Worm (Caenorhabditis elegans) whole organism, L4 larva: ENCODE data around the gene ser-4.

Experiments
- D1046.2 ChIP-seq: fragments of 200-800 bp; sonication (Bioruptor generic); IDR thresholded peaks from 2 replicates; pipeline ENCODE4 v1.3.6; 2022; ENCODE audit warnings: missing genetic modification characterization, missing compliant biosample characterization
- F37D6.2 ChIP-seq: sonication (generic microtip); optimal IDR thresholded peaks from 2 replicates; lab custom pipeline; 2016; ENCODE audit warnings: mild to moderate bottlenecking, missing genetic modification characterization, missing compliant biosample characterization
- T20F7.1 ChIP-seq: fragments of 200-800 bp; sonication (Bioruptor generic); optimal IDR thresholded peaks from 2 replicates; lab custom pipeline; 2018; ENCODE audit warnings: mild to moderate bottlenecking, missing genetic modification characterization, missing compliant biosample characterization
- Y75B8A.6 ChIP-seq: fragments of 200-800 bp; sonication (Bioruptor generic); IDR thresholded peaks from 2 replicates; pipeline ENCODE4 v1.3.6; 2022; ENCODE audit warnings: missing genetic modification reagents, missing genetic modification characterization, missing compliant biosample characterization
- ZK337.2 ChIP-seq: fragments of 200-800 bp; sonication (Bioruptor generic); IDR thresholded peaks from 2 replicates; pipeline ENCODE4 v1.3.6; 2022; ENCODE audit warnings: missing genetic modification reagents, missing genetic modification characterization, missing compliant biosample characterization
- ama-1 ChIP-seq: fragments of 150-350 bp; optimal IDR thresholded peaks from 2 replicates; lab custom pipeline; 2014; ENCODE audit warnings: inconsistent platforms, mixed read lengths
- ceh-28 ChIP-seq: fragments of 150-350 bp; optimal IDR thresholded peaks from 2 replicates; lab custom pipeline; 2014; ENCODE audit warnings: missing biosample characterization, missing genetic modification reagents, missing genetic modification characterization
- ceh-32 ChIP-seq: sonication (generic microtip); optimal IDR thresholded peaks from 2 replicates; lab custom pipeline; 2016; ENCODE audit warnings: mild to moderate bottlenecking, missing genetic modification characterization, missing compliant biosample characterization; ENCODE audit not compliant: poor library complexity
- ceh-44 ChIP-seq: fragments of 200-800 bp; sonication (Bioruptor generic); IDR thresholded peaks from 2 replicates; pipeline ENCODE4 v1.3.6; 2022; ENCODE audit warnings: missing genetic modification reagents, missing genetic modification characterization, missing compliant biosample characterization
- ces-1 ChIP-seq: fragments of 150-350 bp; sonication (generic microtip); optimal IDR thresholded peaks from 4 replicates; lab custom pipeline; 2014; ENCODE audit warnings: missing biosample characterization, missing genetic modification reagents, missing genetic modification characterization
- cey-2 ChIP-seq: sonication (generic microtip); optimal IDR thresholded peaks from 3 replicates; lab custom pipeline; 2017; ENCODE audit warnings: missing genetic modification characterization, mild to moderate bottlenecking, missing compliant biosample characterization, antibody characterized with exemption, borderline replicate concordance; ENCODE audit not compliant: insufficient read depth
- daf-16 ChIP-seq, 3 experiments: sonication (generic microtip); optimal IDR thresholded peaks; 2 replicates each; lab custom pipeline; 2016 to 2017; ENCODE audit warnings: missing genetic modification characterization in 3 of 3, missing genetic modification reagents in 3 of 3, mild to moderate bottlenecking in 2 of 3, missing compliant biosample characterization in 2 of 3, missing biosample characterization in 1 of 3, moderate library complexity in 1 of 3
- dmd-6 ChIP-seq: fragments of 200-800 bp; sonication (Bioruptor generic); IDR thresholded peaks from 2 replicates; pipeline ENCODE4 v1.3.6; 2022; ENCODE audit warnings: missing genetic modification reagents, missing genetic modification characterization, missing compliant biosample characterization
- dve-1 ChIP-seq: sonication (generic microtip); optimal IDR thresholded peaks from 2 replicates; lab custom pipeline; 2017; ENCODE audit warnings: antibody characterized with exemption, mild to moderate bottlenecking, missing genetic modification characterization, missing compliant biosample characterization; ENCODE audit not compliant: insufficient read depth
- fkh-10 ChIP-seq: fragments of 150-350 bp; optimal IDR thresholded peaks from 2 replicates; lab custom pipeline; 2014; ENCODE audit warnings: missing biosample characterization, missing genetic modification reagents, missing genetic modification characterization
- hif-1 ChIP-seq, 2 experiments: sonication (generic microtip); optimal IDR thresholded peaks; 2 replicates each; lab custom pipeline; 2016 to 2017; ENCODE audit warnings: missing compliant biosample characterization in 2 of 2, missing genetic modification characterization in 2 of 2, missing genetic modification reagents in 2 of 2, missing genotype in 2 of 2, mild to moderate bottlenecking in 1 of 2
- hlh-11 ChIP-seq: fragments of 200-800 bp; sonication (Bioruptor generic); optimal IDR thresholded peaks from 2 replicates; lab custom pipeline; 2018; ENCODE audit warnings: mild to moderate bottlenecking, missing genetic modification characterization, missing compliant biosample characterization
- hlh-30 ChIP-seq: sonication (generic microtip); optimal IDR thresholded peaks from 2 replicates; lab custom pipeline; 2017; ENCODE audit warnings: antibody characterized with exemption, mild to moderate bottlenecking, missing genetic modification characterization, missing compliant biosample characterization; ENCODE audit not compliant: insufficient read depth
- lim-7 ChIP-seq: fragments of 200-800 bp; sonication (Bioruptor generic); IDR thresholded peaks from 2 replicates; pipeline ENCODE4 v1.3.6; 2022; ENCODE audit warnings: missing genetic modification characterization, missing compliant biosample characterization
- lin-13 ChIP-seq: fragments of 150-350 bp; optimal IDR thresholded peaks from 2 replicates; lab custom pipeline; 2014; ENCODE audit warnings: missing biosample characterization, missing genetic modification reagents, missing genetic modification characterization
- lin-15B ChIP-seq: fragments of 150-350 bp; sonication (generic microtip); optimal IDR thresholded peaks from 3 replicates; lab custom pipeline; 2014; ENCODE audit warnings: missing biosample characterization, missing genetic modification characterization
- lir-3 ChIP-seq: sonication (generic microtip); optimal IDR thresholded peaks from 2 replicates; lab custom pipeline; 2016; ENCODE audit warnings: mild to moderate bottlenecking, missing genetic modification characterization, missing compliant biosample characterization
- mdl-1 ChIP-seq, 2 experiments: fragments of 150-350 bp in 1 of 2; sonication (generic microtip) in 1 of 2; optimal IDR thresholded peaks; 2 replicates each; lab custom pipeline; 2014 to 2017; ENCODE audit warnings: missing biosample characterization in 2 of 2, missing genetic modification characterization in 2 of 2
- mes-2 ChIP-seq: sonication (generic microtip); optimal IDR thresholded peaks from 2 replicates; lab custom pipeline; 2016; ENCODE audit warnings: missing genotype, mild to moderate bottlenecking, missing genetic modification characterization, missing compliant biosample characterization; ENCODE audit not compliant: poor library complexity, severe bottlenecking
- mxl-2 ChIP-seq: fragments of 200-800 bp; sonication (Bioruptor generic); conservative IDR thresholded peaks from 2 replicates; pipeline ENCODE4 v1.3.6; 2022; ENCODE audit warnings: missing genetic modification reagents, missing genetic modification characterization, missing compliant biosample characterization
- nhr-28 ChIP-seq: fragments of 150-350 bp; optimal IDR thresholded peaks from 2 replicates; lab custom pipeline; 2014; ENCODE audit warnings: missing biosample characterization, missing genetic modification characterization
- nhr-42 ChIP-seq: fragments of 200-800 bp; sonication (Bioruptor generic); IDR thresholded peaks from 2 replicates; pipeline ENCODE4 v1.3.6; 2022; ENCODE audit warnings: missing genetic modification characterization, missing compliant biosample characterization
- nhr-6 ChIP-seq: fragments of 150-350 bp; optimal IDR thresholded peaks from 2 replicates; lab custom pipeline; 2014; ENCODE audit warnings: missing biosample characterization, missing genetic modification characterization
- php-3 ChIP-seq: fragments of 200-800 bp; sonication (Bioruptor generic); IDR thresholded peaks from 2 replicates; pipeline ENCODE4 v1.3.6; 2022; ENCODE audit warnings: missing genetic modification reagents, missing genetic modification characterization, missing compliant biosample characterization
- pqm-1 ChIP-seq: sonication (generic microtip); optimal IDR thresholded peaks from 2 replicates; lab custom pipeline; 2017; ENCODE audit warnings: missing biosample characterization, missing genetic modification characterization
- rbr-2 ChIP-seq: sonication (generic microtip); optimal IDR thresholded peaks from 2 replicates; lab custom pipeline; 2016; ENCODE audit warnings: missing genotype, missing genetic modification characterization, missing compliant biosample characterization
- set-16 ChIP-seq: fragments of 200-800 bp; sonication (Bioruptor generic); IDR thresholded peaks from 2 replicates; pipeline ENCODE4 v1.3.6; 2022; ENCODE audit warnings: missing genetic modification reagents, missing genetic modification characterization, missing compliant biosample characterization
- snpc-1.2 ChIP-seq: fragments of 200-800 bp; sonication (Bioruptor generic); IDR thresholded peaks from 2 replicates; pipeline ENCODE4 v1.3.6; 2022; ENCODE audit warnings: missing genetic modification reagents, missing genetic modification characterization, missing compliant biosample characterization
- spr-3 ChIP-seq: fragments of 200-800 bp; sonication (Bioruptor generic); optimal IDR thresholded peaks from 2 replicates; lab custom pipeline; 2018; ENCODE audit warnings: mild to moderate bottlenecking, missing genetic modification characterization, missing compliant biosample characterization
- unc-62 ChIP-seq, 3 experiments: fragments of 150-350 bp in 1 of 3; sonication (generic microtip); optimal IDR thresholded peaks in 2 of 3; peaks in 1 of 3; 1 replicate in 1 of 3; 2 replicates in 2 of 3; lab custom pipeline; 2014 to 2017; ENCODE audit warnings: missing biosample characterization in 3 of 3, missing genetic modification characterization in 3 of 3, missing genetic modification reagents in 3 of 3, missing genotype in 1 of 3
- zfp-3 ChIP-seq: fragments of 200-800 bp; sonication (Bioruptor generic); conservative IDR thresholded peaks from 2 replicates; pipeline ENCODE4 v1.3.6; 2022; ENCODE audit warnings: missing genetic modification reagents, missing genetic modification characterization, missing compliant biosample characterization
- zip-2 ChIP-seq: fragments of 150-350 bp; optimal IDR thresholded peaks from 2 replicates; lab custom pipeline; 2014; ENCODE audit warnings: missing biosample characterization, missing genetic modification characterization
- ztf-7 ChIP-seq: fragments of 150-350 bp; optimal IDR thresholded peaks from 2 replicates; lab custom pipeline; 2014; ENCODE audit warnings: missing biosample characterization, missing genetic modification characterization

ser-4 gene

DNA sequence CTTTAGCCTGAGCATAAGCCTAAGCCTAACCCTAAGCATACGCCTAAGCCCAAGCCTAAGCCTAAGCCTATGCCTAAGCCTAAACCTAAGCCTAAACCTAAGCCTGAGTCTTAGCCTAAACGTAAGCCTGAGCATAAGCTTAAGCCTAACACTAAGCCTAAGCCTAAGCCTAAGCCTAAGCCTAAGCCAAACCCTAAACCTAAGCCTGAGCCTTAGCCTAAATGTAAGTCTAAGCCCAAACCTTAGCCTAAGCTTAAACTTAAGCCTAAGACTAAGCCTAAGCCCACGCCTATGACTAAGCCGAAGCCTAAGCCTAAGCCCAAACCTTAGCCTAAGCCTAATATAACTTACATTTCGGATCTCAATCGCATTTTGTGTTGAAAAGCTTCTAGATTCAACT lies 28.9 kb downstream of the ser-4 start:
- TF ChIP-seq D1046.2 (GFP tag; lab: Robert Waterston, UW) (0 out of 2 replicates have a peak, but pooled peaks have one; percentile 42), hlh-30 (no peak)

DNA sequence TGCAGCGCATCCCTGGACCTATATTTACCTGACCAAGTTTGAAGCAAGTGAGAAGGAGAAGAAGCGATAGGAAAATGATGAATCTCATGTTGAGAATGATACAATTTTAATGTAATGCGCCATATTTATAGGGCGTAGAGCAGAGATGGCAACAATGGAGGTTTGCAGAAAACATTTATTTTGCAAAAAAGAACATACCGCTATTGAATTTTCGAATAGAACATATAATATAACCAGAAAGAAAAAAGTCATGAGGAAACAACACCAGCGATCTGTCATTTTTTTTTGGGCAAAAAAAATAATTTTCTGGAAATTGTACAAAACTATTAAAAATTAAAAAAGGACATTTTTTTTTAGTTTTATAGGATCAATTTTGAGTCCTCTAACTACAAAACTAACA lies 30.6 kb downstream of the ser-4 start, which contains the start of gene spex-3:
TSS of gene spex-3 (minus strand) at position 101 of the 400 bp plus-strand sequence.
- TF ChIP-seq daf-16 (GFP tag; optimal IDR thresholded peaks at IDR 0.05; lab: Kevin White, UChicago), result no peak
- TF ChIP-seq daf-16 (tag; optimal IDR thresholded peaks at IDR 0.05; lab: Kevin White, UChicago), result no peak
- TF ChIP-seq ceh-32, result no peak
- TF ChIP-seq zip-2 (tag; lab: Kevin White, UChicago), result no peak
- TF ChIP-seq mes-2 (tag; lab: Kevin White, UChicago), result no peak
- no peak for TF ChIP-seq lin-15B
- no peak for TF ChIP-seq hif-1 (tag; optimal IDR thresholded peaks at IDR 0.05; lab: Kevin White, UChicago)
- TF ChIP-seq nhr-42 (GFP tag; lab: Robert Waterston, UW), result no peak
- no peak for TF ChIP-seq ces-1 (GFP tag; lab: Kevin White, UChicago)
- TF ChIP-seq set-16, result no peak
- TF ChIP-seq dmd-6 (GFP tag; lab: Robert Waterston, UW), result no peak
- no peak for TF ChIP-seq ama-1
- TF ChIP-seq lir-3 (tag; lab: Kevin White, UChicago), result no peak
- TF ChIP-seq fkh-10 (GFP tag; lab: Kevin White, UChicago), result no peak
- no peak for TF ChIP-seq nhr-28 (tag; lab: Kevin White, UChicago)
- no peak for TF ChIP-seq ceh-44
- no peak for TF ChIP-seq php-3 (GFP tag; lab: Robert Waterston, UW)
- no peak for TF ChIP-seq mdl-1 (tag; optimal IDR thresholded peaks at IDR 0.05; lab: Kevin White, UChicago)
- no peak for TF ChIP-seq spr-3 (GFP tag; lab: Kevin White, UChicago)
- no peak for TF ChIP-seq lim-7 (GFP tag; lab: Robert Waterston, UW)
- TF ChIP-seq, all 104 proteins: peak for 0

DNA sequence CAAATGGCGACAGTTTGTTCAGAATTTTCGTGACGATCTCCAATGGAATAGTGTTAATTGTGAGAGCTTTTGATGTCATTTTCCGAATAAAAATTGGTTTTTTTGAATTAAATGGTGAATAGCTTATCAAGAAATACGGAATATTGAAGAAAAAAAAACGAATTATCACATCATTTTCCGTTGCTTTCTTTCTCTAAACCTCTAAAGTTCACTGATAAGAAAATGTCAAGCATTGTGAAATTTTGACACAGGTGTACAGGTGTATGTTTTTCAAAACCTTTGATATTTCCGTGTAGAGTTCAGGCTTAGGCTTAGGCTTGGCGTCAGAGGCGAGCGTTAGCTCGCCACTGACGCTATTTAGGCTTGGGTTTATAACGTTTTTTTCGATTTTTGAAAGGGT lies 34.1 kb downstream of the ser-4 start, which contains the start of gene fbxa-74:
TSS of gene fbxa-74 (minus strand) at position 145 of the 400 bp plus-strand sequence.
- TF ChIP-seq nhr-6 (tag; lab: Kevin White, UChicago) (peak; percentile 86), mxl-2 (GFP tag; lab: Robert Waterston, UW) (no peak), dmd-6 (GFP tag; lab: Robert Waterston, UW) (peak; percentile 76), nhr-28 (tag; lab: Kevin White, UChicago) (peak; percentile 56), dve-1 (tag; lab: Kevin White, UChicago) (peak; percentile 41), pqm-1 (peak; percentile 87), spr-3 (GFP tag; lab: Kevin White, UChicago) (no peak), hlh-11 (peak; percentile 36)

DNA sequence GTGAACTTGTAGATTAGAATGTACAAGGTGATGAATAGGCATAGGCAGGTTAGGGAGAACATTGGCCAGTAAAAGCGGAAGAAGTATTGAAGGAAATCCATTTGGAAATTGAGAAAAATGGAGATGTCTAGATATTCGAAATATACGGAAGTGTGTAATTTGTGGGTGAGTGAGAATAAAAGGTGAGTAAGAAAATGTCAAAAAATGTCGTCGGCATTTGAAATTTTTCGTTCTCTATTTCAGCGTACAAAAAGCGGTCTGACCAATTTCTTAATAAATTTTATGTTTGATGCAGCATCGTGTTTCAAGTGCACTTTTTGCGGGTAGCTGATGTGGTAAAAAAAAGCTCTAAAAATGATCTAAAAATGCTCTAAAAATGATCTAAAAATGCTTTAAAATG lies 37.9 kb downstream of the ser-4 start, which contains the start of gene srd-64:
TSS of gene srd-64 (minus strand) at position 101 of the 400 bp plus-strand sequence.
- TF ChIP-seq ces-1 (GFP tag; lab: Kevin White, UChicago) (no peak), F37D6.2 (tag; lab: Kevin White, UChicago) (no peak), rbr-2 (no peak), ztf-7 (tag; lab: Kevin White, UChicago) (no peak)

DNA sequence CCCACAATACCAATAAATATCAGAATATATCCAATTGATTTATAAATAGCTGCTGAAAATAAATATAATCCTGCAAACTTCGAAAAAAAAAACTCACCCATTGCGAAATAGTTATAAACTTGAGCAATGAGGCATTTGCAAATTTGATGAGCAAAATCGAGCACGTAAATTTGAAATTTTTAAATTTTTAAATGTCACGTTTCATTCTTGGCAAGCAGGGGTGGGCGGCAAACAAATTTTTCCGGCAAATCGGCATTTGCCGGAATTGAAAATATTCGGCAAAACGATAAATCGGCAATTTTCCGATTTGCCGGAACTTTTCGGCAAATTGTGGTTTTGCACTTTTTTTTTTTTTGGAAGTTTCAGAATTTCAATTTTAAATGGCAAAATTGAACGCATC lies 43.0 kb downstream of the ser-4 start, which contains the start of gene Y22D7AR.14:
TSS of gene Y22D7AR.14 (minus strand) at position 101 of the 400 bp plus-strand sequence.
- TF ChIP-seq lin-13 (no peak), ceh-28 (no peak), lin-15B (no peak), Y75B8A.6 (GFP tag; lab: Robert Waterston, UW) (no peak), snpc-1.2 (GFP tag; lab: Robert Waterston, UW) (no peak), unc-62 (GFP tag; optimal IDR thresholded peaks at IDR 0.05 in 1 of 2; lab: Kevin White, UChicago) (no peak), unc-62 (tag; optimal IDR thresholded peaks at IDR 0.05; lab: Kevin White, UChicago) (no peak), ces-1 (GFP tag; lab: Kevin White, UChicago) (no peak), zfp-3 (GFP tag; lab: Robert Waterston, UW) (no peak), ZK337.2 (GFP tag; lab: Robert Waterston, UW) (no peak), cey-2 (tag; lab: Kevin White, UChicago) (no peak), T20F7.1 (no peak)
